Worm (Caenorhabditis elegans): ENCODE data around the gene M01B2.8.
"Not testable (repeated sequence)": the region's sequence is repeated elsewhere in the genome, so short reads cannot be mapped to it uniquely, and the experiment has no call there.

Gene M01B2.8

DNA sequence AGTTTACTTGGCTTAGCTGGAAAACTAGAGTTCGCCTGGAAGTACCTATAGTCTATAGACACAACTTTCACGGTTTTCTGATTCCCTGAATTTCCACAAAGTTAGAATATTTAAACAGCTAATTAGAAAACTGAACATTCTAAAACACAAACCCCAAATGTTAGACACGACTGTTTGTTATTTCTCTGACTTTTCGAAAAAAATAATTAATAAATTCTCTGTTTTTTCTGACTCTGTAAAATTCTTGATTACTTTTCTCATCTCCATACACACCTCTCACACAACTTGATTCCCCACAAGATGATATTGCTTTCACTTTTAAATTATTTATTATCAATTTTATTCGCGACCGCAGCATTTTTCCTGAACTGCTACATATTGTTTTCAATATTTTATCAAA is 6.5 kb upstream of the M01B2.8 start, which contains the start of gene srbc-75:
srbc-75 (plus strand) TSS at position 301 of the 400 bp plus-strand sequence.
- TF ChIP-seq unc-62 (GFP tag; optimal IDR thresholded peaks at IDR 0.05) = no peak

DNA sequence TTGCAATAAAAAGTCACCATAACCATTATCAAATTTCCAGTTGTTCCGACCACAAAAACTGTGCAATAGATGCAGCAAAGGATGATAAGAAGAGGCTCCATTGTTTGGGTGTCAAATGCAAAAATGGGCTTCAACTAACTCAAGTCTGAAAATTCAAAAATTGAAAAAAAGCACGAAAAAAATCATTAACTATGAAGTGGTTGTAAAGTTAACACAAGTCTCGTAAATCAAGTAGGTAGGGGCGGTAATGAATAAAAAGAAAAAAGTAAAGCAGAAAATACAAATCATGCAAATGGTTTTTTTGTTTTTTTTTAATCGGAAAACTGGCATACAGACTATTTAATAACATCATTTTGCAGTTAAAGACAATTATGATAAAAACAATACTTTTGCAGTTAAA is 3.3 kb upstream of the M01B2.8 start, which contains the start of gene srsx-39:
srsx-39 (minus strand) TSS at position 101 of the 400 bp plus-strand sequence.
- not testable (repeated sequence) for TF ChIP-seq unc-62 (GFP tag; optimal IDR thresholded peaks at IDR 0.05)

DNA sequence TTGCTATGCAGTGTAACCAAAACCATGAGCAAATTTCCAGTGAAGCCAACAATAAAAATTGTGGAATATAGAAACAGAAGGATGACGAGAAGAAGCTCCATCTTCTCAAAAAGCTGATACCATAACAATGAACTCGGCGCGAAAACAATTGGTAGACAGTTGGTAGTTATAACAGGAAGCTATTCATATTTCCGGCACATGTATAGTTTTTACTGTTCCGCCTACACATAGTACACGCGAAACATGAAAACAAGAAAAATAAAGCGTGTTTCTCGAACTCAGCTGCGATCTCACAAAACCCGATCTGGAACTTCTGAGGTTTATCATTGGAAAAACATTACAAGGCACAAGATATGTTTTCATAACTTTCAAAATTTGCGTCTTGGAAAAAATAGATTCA is 955 bp upstream of the M01B2.8 start, which contains the start of gene srsx-37:
srsx-37 (minus strand) TSS at position 101 of the 400 bp plus-strand sequence.
- TF ChIP-seq unc-62 (GFP tag; optimal IDR thresholded peaks at IDR 0.05) = no peak

DNA sequence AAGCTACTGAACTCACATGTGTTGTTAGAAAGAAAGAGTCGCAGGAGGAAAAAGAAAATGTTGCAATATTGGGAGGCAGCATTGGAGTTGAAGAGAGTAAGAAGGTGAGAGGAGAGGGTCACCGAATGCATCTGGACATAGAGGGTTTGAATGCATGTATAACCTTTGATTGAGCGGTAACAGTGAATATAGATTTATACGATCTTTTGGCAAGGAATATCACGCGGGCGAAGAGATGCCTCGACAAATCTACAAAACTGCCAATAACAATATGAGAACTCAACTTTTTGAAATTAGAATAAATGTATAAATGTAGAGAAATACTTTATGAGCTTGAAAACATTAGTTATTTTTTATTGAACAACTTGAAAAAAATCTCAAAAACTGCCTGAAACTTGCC is 2.3 kb downstream of the M01B2.8 start, which contains the start of gene M01B2.10:
M01B2.10 (minus strand) TSS at position 101 of the 400 bp plus-strand sequence.
- TF ChIP-seq unc-62 (GFP tag; optimal IDR thresholded peaks at IDR 0.05) = not testable (repeated sequence)

DNA sequence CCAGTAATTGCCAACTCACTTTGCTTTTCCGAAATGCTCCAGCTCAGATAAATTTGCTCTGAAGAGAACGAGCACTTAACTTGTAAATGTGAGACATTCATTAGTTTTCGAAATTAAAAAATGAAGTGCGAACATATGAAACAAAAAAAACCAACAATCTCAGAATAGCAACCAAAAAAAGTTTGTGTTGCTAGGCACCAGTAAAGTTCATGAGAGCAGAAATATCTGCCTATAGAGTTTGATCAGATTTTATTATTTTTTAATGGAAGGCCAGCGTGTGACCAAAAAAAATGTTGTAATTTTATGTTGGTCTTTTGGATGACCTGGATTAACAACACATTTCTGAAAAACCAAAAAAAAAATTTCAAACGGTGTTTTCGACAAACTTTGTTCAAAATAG is 4.1 kb downstream of the M01B2.8 start, which contains the start of gene M01B2.12:
M01B2.12 (minus strand) TSS at position 101 of the 400 bp plus-strand sequence.
- TF ChIP-seq unc-62 (GFP tag; optimal IDR thresholded peaks at IDR 0.05) = no peak

DNA sequence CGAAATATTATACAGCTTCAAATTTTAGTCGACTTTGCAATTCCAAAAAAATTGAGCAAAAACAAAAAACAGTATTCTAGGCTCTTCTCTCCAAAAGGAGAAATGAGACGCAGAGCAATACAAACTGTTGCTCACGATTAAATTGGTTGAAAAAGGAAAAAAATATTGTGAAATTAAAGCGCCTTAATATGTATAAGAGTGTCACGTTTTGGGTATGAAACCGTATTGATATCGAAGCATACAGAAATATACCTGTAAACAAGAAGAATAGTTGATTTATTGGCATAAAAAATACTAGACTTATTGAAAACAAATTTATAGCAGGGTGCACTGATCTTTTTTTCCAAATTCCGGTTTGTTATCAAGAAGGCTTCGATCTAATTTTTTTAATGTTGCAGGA is 5.8 kb downstream of the M01B2.8 start, which contains the start of gene M01B2.13:
M01B2.13 (minus strand) TSS at position 101 of the 400 bp plus-strand sequence.
- TF ChIP-seq unc-62 (GFP tag; optimal IDR thresholded peaks at IDR 0.05) = no peak

DNA sequence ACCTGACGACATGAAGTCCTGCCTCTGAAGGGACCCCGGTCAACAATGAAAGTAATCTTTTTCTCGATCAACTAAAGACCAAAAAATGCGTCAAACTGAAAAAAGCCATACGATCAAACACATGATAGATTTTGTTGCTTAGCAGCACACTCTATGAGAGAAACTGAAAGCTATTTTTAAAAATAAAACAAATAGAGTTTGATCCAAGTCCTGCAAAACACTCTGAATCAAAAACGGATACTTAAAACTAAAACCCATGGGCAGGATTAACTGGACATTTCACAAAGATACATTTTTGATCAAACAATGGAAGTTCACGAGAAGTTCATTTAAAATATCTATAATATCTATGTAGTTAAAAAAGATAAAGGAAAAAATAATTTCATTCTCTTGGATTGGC is 7.4 kb downstream of the M01B2.8 start, which contains the start of gene T10H4.13:
T10H4.13 (minus strand) TSS at position 101 of the 400 bp plus-strand sequence.
- TF ChIP-seq unc-62 (GFP tag; optimal IDR thresholded peaks at IDR 0.05) = no peak

DNA sequence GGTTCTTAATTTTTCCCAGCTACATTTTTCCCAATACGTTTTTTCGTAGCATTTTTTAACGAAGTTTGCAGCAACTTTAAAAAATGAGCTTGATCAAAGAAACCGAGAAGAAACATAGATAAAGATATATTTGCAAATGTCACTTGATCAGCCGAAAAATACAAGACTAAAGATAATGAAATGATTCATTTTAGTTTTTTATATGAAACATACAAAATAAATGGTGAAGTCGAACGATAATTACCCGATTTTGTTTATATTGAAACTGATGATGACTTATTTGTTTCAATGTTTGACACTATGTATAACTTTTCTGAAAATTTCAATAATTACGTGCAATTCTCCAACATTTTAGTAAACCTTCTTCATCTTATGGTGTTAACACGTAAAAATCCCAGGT is 8.3 kb downstream of the M01B2.8 start, which contains the start of gene srw-22:
srw-22 (plus strand) TSS at position 301 of the 400 bp plus-strand sequence.
- TF ChIP-seq unc-62 (GFP tag; optimal IDR thresholded peaks at IDR 0.05) = no peak

DNA sequence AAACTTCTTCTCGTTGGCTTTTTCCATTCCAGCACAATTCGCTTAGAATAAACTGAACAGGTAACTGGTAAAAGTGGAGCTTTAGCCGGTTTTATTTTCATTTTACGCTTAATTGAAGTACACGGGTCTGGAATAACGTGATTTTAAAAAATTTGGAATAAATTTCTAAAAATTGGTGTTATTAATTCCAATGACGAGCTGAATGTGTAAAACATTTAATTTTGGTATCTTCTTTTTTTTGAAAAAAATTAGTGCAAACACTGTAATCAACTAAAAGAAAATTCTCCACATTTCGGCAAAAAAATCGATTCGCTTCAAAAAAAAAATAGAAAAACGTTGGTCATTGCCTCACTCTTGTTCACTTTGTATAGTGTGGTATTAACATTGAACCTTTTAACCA is 12.3 kb downstream of the M01B2.8 start, which contains the start of gene T10H4.4:
T10H4.4 (minus strand) TSS at position 101 of the 400 bp plus-strand sequence.
- no peak for TF ChIP-seq unc-62 (GFP tag; optimal IDR thresholded peaks at IDR 0.05)

- no peak for TF ChIP-seq unc-62 (GFP tag; optimal IDR thresholded peaks at IDR 0.05)
These were observed 14.8 kb downstream of the M01B2.8 start, which contains the start of gene srw-16 for ce11 chrV:15274757-15275156. Gene srw-16, minus strand, starts transcription at chrV:15274857.

DNA sequence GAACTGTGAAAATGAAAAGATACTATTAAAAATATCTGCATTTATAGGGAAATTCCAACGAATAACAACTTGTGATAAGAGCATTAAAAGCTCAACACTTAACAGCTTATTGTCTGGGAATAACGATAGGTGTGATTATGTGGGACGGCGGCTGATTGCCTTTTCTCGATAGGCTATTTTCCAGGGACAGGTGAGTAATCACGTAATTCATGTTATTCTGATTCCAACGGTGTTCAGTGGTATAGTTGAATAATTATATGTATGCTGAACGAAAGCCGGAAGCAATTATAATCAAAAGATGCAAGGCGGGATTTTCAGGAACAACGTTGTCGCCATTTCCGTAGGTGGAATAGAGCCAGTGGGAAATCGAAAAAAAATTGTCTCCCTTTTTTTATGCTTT is 16.9 kb downstream of the M01B2.8 start, which contains the start of gene srw-17:
srw-17 (minus strand) TSS at position 101 of the 400 bp plus-strand sequence.
- no peak for TF ChIP-seq unc-62 (GFP tag; optimal IDR thresholded peaks at IDR 0.05)

DNA sequence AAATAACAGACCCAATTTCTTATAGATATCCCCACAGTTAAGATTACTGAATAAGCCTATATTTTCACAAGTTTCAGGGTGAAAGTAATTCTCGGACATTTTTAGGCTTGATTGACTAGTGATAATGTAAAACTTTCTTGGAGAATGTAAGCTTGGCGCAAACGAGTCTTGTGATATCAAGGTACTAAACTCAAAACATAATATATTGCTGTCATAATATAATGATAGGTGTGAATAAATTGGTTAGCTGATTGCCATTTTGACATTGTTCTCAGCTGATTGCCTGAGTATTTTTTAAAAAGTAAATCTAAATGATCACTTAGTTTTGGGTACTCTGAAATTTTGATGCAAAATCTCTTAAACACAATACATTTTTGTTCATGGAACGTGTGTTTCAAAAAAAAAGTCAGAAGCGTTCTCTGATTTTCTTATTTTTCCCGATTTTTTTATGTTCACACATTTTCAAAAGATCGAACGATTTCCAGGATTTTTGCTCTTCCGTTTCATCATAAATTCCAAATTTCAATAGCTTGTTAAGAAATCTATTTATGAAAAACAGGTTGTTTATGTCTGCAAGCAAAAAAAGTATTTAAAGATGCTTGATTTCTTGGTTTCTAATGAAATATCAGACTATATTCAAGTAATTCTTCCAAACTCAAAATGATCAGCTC is 21.4 kb downstream of the M01B2.8 start, which contains the start of the genes srw-19 and srx-51:
srw-19 (minus strand) TSS at position 101 of the 671 bp plus-strand sequence.
srx-51 (plus strand) TSS at position 621 of the 671 bp plus-strand sequence.
- TF ChIP-seq unc-62 (GFP tag; optimal IDR thresholded peaks at IDR 0.05) = no peak

DNA sequence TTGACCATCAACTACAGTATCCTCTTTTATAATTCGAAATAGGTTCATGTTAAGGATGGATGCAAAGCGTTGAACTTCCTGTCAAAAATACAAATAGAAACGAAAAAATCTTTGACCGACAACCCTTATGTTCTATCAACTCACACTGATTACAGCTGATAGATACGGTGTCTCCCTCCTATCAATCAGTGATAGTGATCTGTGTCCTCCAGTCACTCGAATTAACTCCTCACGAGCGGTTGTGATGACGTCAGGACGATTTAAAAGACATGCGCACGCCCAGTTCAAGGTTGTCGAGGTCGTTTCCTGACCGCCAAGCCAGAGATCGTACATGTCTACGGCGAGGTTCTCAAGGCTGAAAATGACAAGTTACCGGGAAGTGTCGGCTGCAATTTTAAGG is 26.0 kb downstream of the M01B2.8 start:
- TF ChIP-seq unc-62 (GFP tag; optimal IDR thresholded peaks at IDR 0.05) = no peak

- TF ChIP-seq unc-62 (GFP tag; optimal IDR thresholded peaks at IDR 0.05) = no peak
These were observed 27.9 kb downstream of the M01B2.8 start, which contains the start of gene cyp-34A1 for ce11 chrV:15287856-15288255. Gene cyp-34A1, minus strand, starts transcription at chrV:15287956.

DNA sequence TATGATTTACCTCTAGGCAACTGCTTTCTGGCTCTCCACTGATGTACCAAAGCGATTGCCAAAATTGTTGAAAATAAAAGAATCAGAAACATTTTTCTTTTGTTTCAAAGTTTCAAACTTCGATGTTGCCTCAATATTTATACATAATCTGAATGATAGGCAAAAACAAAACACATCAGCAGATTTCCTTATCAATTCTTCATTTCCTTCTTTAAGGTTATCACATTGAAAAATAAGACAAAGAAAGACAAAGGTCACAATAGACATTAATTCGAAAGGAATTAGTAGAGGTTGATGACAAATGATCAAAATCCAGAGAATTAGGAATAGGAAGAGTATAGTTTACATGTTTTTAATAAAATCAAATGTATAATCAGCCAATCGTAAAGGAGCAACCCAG is 31.0 kb downstream of the M01B2.8 start, which contains the start of gene cyp-34A2:
cyp-34A2 (minus strand) TSS at position 101 of the 400 bp plus-strand sequence.
- TF ChIP-seq unc-62 (GFP tag; optimal IDR thresholded peaks at IDR 0.05) = no peak

ce11 chrV:15293865-15294264 is 33.9 kb downstream of the M01B2.8 start, which contains the start of gene str-96:
Gene str-96, minus strand, starts transcription at chrV:15293965.
- no peak for TF ChIP-seq unc-62 (GFP tag; optimal IDR thresholded peaks at IDR 0.05)

Data from whole organism, dauer.